Worm (Caenorhabditis elegans) whole organism, L2 larva: Measurements from ENCODE around the gene K02E2.7.
A peak's percentile ranks its signal among the peaks of the same experiment; 100 is the strongest.

Source experiments
- F13H6.1 ChIP-seq: sonication (generic microtip); optimal IDR thresholded peaks from 2 replicates; lab custom pipeline; 2016; ENCODE audit warnings: missing genetic modification characterization, missing compliant biosample characterization
- R02D3.7 ChIP-seq: fragments of 150-350 bp; optimal IDR thresholded peaks from 2 replicates; lab custom pipeline; 2014; ENCODE audit warnings: missing biosample characterization, missing genetic modification characterization
- Y55F3AM.14 ChIP-seq: fragments of 200-800 bp; sonication (Bioruptor generic); optimal IDR thresholded peaks from 2 replicates; lab custom pipeline; 2018; ENCODE audit warnings: mild to moderate bottlenecking, missing genetic modification characterization, missing compliant biosample characterization
- ZK546.5 ChIP-seq: sonication (generic microtip); optimal IDR thresholded peaks from 2 replicates; lab custom pipeline; 2017; ENCODE audit warnings: missing biosample characterization, missing genetic modification characterization
- alr-1 ChIP-seq: fragments of 150-350 bp; optimal IDR thresholded peaks from 2 replicates; lab custom pipeline; 2014; ENCODE audit warnings: missing biosample characterization, missing genetic modification characterization
- aly-2 ChIP-seq: fragments of 150-350 bp; optimal IDR thresholded peaks from 2 replicates; lab custom pipeline; 2014; ENCODE audit warnings: missing biosample characterization, missing genetic modification characterization
- ama-1 ChIP-seq: fragments of 150-350 bp; optimal IDR thresholded peaks from 2 replicates; lab custom pipeline; 2018; ENCODE audit warnings: inconsistent platforms
- blmp-1 ChIP-seq: sonication (generic microtip); optimal IDR thresholded peaks from 2 replicates; lab custom pipeline; 2017; ENCODE audit warnings: missing genetic modification characterization, mild to moderate bottlenecking, missing compliant biosample characterization, antibody characterized with exemption, moderate library complexity; ENCODE audit not compliant: insufficient read depth
- ceh-16 ChIP-seq: fragments of 150-350 bp; optimal IDR thresholded peaks from 2 replicates; lab custom pipeline; 2014; ENCODE audit warnings: missing biosample characterization, missing genetic modification characterization
- ceh-82 ChIP-seq: fragments of 150-350 bp; optimal IDR thresholded peaks from 2 replicates; lab custom pipeline; 2014; ENCODE audit warnings: missing biosample characterization, missing genetic modification characterization
- crh-2 ChIP-seq: sonication (generic microtip); optimal IDR thresholded peaks from 2 replicates; lab custom pipeline; 2017; ENCODE audit warnings: missing biosample characterization, missing genetic modification characterization
- dmd-4 ChIP-seq: sonication (generic microtip); optimal IDR thresholded peaks from 2 replicates; lab custom pipeline; 2017; ENCODE audit warnings: missing biosample characterization, missing genetic modification characterization
- elt-1 ChIP-seq: fragments of 150-350 bp; optimal IDR thresholded peaks from 2 replicates; lab custom pipeline; 2014; ENCODE audit warnings: missing biosample characterization, missing genetic modification characterization
- elt-3 ChIP-seq: sonication (generic microtip); optimal IDR thresholded peaks from 2 replicates; lab custom pipeline; 2017; ENCODE audit warnings: missing biosample characterization, missing genetic modification characterization
- fos-1 ChIP-seq: fragments of 150-350 bp; optimal IDR thresholded peaks from 2 replicates; lab custom pipeline; 2014; ENCODE audit warnings: missing biosample characterization, missing genetic modification characterization
- gmeb-1 ChIP-seq: fragments of 150-350 bp; optimal IDR thresholded peaks from 2 replicates; lab custom pipeline; 2014; ENCODE audit warnings: missing biosample characterization, missing genetic modification characterization
- lin-11 ChIP-seq: fragments of 150-350 bp; sonication (generic microtip); optimal IDR thresholded peaks from 2 replicates; lab custom pipeline; 2014; ENCODE audit warnings: missing biosample characterization, missing genetic modification characterization, inconsistent platforms, mixed read lengths
- lin-13 ChIP-seq: fragments of 150-350 bp; optimal IDR thresholded peaks from 2 replicates; lab custom pipeline; 2014; ENCODE audit warnings: missing biosample characterization, missing genetic modification reagents, missing genetic modification characterization
- lin-39 ChIP-seq: fragments of 150-350 bp; optimal IDR thresholded peaks from 2 replicates; lab custom pipeline; 2014; ENCODE audit warnings: missing biosample characterization, missing genetic modification reagents, missing genetic modification characterization
- lsy-2 ChIP-seq, 2 experiments: fragments of 150-350 bp in 1 of 2; sonication (generic microtip) in 1 of 2; optimal IDR thresholded peaks; 2 replicates each; lab custom pipeline; 2014 to 2017; ENCODE audit warnings: missing biosample characterization in 2 of 2, missing genetic modification characterization in 2 of 2
- mab-5 ChIP-seq: fragments of 150-350 bp; optimal IDR thresholded peaks from 2 replicates; lab custom pipeline; 2014; ENCODE audit warnings: missing biosample characterization, missing genetic modification characterization
- mbf-1 ChIP-seq: sonication (generic microtip); optimal IDR thresholded peaks from 2 replicates; lab custom pipeline; 2017; ENCODE audit warnings: missing biosample characterization, missing genetic modification characterization
- mdl-1 ChIP-seq, 2 experiments: fragments of 150-350 bp in 1 of 2; sonication (generic microtip) in 1 of 2; optimal IDR thresholded peaks; 2 replicates each; lab custom pipeline; 2017; ENCODE audit warnings: missing biosample characterization in 2 of 2, missing genetic modification characterization in 2 of 2
- nhr-10 ChIP-seq: sonication (generic microtip); optimal IDR thresholded peaks from 2 replicates; lab custom pipeline; 2017; ENCODE audit warnings: missing biosample characterization, missing genetic modification characterization
- nhr-11 ChIP-seq: fragments of 150-350 bp; optimal IDR thresholded peaks from 2 replicates; lab custom pipeline; 2014; ENCODE audit warnings: missing biosample characterization, missing genetic modification characterization
- nhr-12 ChIP-seq: fragments of 150-350 bp; optimal IDR thresholded peaks from 2 replicates; lab custom pipeline; 2014; ENCODE audit warnings: missing biosample characterization, missing genetic modification characterization
- nhr-129 ChIP-seq: fragments of 150-350 bp; optimal IDR thresholded peaks from 2 replicates; lab custom pipeline; 2014; ENCODE audit warnings: missing biosample characterization, missing genetic modification characterization
- nhr-21 ChIP-seq: fragments of 150-350 bp; optimal IDR thresholded peaks from 2 replicates; lab custom pipeline; 2014; ENCODE audit warnings: missing biosample characterization, missing genetic modification characterization
- nhr-23 ChIP-seq: fragments of 150-350 bp; optimal IDR thresholded peaks from 2 replicates; lab custom pipeline; 2014; ENCODE audit warnings: missing biosample characterization, missing genetic modification reagents, missing genetic modification characterization
- nhr-25 ChIP-seq: fragments of 150-350 bp; sonication (generic microtip); optimal IDR thresholded peaks from 3 replicates; lab custom pipeline; 2014; ENCODE audit warnings: missing biosample characterization, missing genetic modification characterization
- nhr-6 ChIP-seq: fragments of 150-350 bp; optimal IDR thresholded peaks from 2 replicates; lab custom pipeline; 2014; ENCODE audit warnings: missing biosample characterization, missing genetic modification characterization
- nhr-77 ChIP-seq: fragments of 150-350 bp; optimal IDR thresholded peaks from 2 replicates; lab custom pipeline; 2014; ENCODE audit warnings: missing biosample characterization, missing genetic modification characterization
- peb-1 ChIP-seq: fragments of 150-350 bp; optimal IDR thresholded peaks from 2 replicates; lab custom pipeline; 2014; ENCODE audit warnings: missing biosample characterization, missing genetic modification characterization
- sem-4 ChIP-seq: fragments of 150-350 bp; optimal IDR thresholded peaks from 2 replicates; lab custom pipeline; 2014; ENCODE audit warnings: missing biosample characterization, missing genetic modification reagents, missing genetic modification characterization
- skn-1 ChIP-seq: sonication (generic microtip); optimal IDR thresholded peaks from 2 replicates; lab custom pipeline; 2017; ENCODE audit warnings: missing biosample characterization, missing genetic modification characterization
- sma-3 ChIP-seq: sonication (generic microtip); optimal IDR thresholded peaks from 2 replicates; lab custom pipeline; 2016; ENCODE audit warnings: missing genetic modification reagents, missing genetic modification characterization, missing compliant biosample characterization
- sma-9 ChIP-seq, 2 experiments: fragments of 150-350 bp in 1 of 2; sonication (generic microtip) in 1 of 2; optimal IDR thresholded peaks; 2 replicates each; lab custom pipeline; 2014 to 2016; ENCODE audit warnings: missing genetic modification characterization in 2 of 2, mild to moderate bottlenecking in 1 of 2, missing biosample characterization in 1 of 2, missing compliant biosample characterization in 1 of 2, missing genetic modification reagents in 1 of 2, moderate library complexity in 1 of 2
- snpc-4 ChIP-seq: fragments of 150-350 bp; optimal IDR thresholded peaks from 2 replicates; lab custom pipeline; 2014; ENCODE audit warnings: missing biosample characterization, missing genetic modification characterization
- unc-39 ChIP-seq: fragments of 150-350 bp; optimal IDR thresholded peaks from 2 replicates; lab custom pipeline; 2014; ENCODE audit warnings: missing biosample characterization, missing genetic modification characterization
- unc-55 ChIP-seq: fragments of 150-350 bp; sonication (generic microtip); optimal IDR thresholded peaks from 3 replicates; lab custom pipeline; 2014; ENCODE audit warnings: missing biosample characterization, missing genetic modification reagents, missing genetic modification characterization
- unc-62 ChIP-seq: fragments of 150-350 bp; optimal IDR thresholded peaks from 2 replicates; lab custom pipeline; 2014; ENCODE audit warnings: missing biosample characterization, missing genetic modification reagents, missing genetic modification characterization
- zag-1 ChIP-seq: fragments of 150-350 bp; optimal IDR thresholded peaks from 2 replicates; lab custom pipeline; 2014; ENCODE audit warnings: missing biosample characterization, missing genetic modification characterization
- ztf-11 ChIP-seq: sonication (generic microtip); optimal IDR thresholded peaks from 2 replicates; lab custom pipeline; 2017; ENCODE audit warnings: missing biosample characterization, missing genetic modification characterization
- ztf-4 ChIP-seq: fragments of 150-350 bp; optimal IDR thresholded peaks from 2 replicates; lab custom pipeline; 2014; ENCODE audit warnings: missing biosample characterization, missing genetic modification characterization

K02E2.7 gene

ce11 chrV:20423428-20423827 lies 36.6 kb upstream of the K02E2.7 start:
- peak; percentile 82 for TF ChIP-seq sma-9 (GFP tag; optimal IDR thresholded peaks at IDR 0.05; lab: Kevin White, UChicago)
- TF ChIP-seq sma-9 (tag; optimal IDR thresholded peaks at IDR 0.05; lab: Kevin White, UChicago) = no peak
- TF ChIP-seq unc-55 = no peak
- no peak for TF ChIP-seq mbf-1
- peak; percentile 8 for TF ChIP-seq F13H6.1 (tag; lab: Kevin White, UChicago)
- TF ChIP-seq elt-3 = no peak
- TF ChIP-seq crh-2 (tag; lab: Kevin White, UChicago) = no peak
- peak in 1 of 2 experiments; percentile 15 for TF ChIP-seq lsy-2 (tag; optimal IDR thresholded peaks at IDR 0.05; lab: Kevin White, UChicago)
- no peak for TF ChIP-seq ceh-16 (tag; lab: Kevin White, UChicago)
- no peak for TF ChIP-seq ztf-4 (tag; lab: Kevin White, UChicago)
- TF ChIP-seq ztf-11 (tag; lab: Kevin White, UChicago) = no peak
- TF ChIP-seq sem-4 (tag; lab: Kevin White, UChicago) = no peak
- peak; percentile 4 for TF ChIP-seq nhr-21 (tag; lab: Kevin White, UChicago)
- TF ChIP-seq blmp-1 = no peak
- TF ChIP-seq mdl-1 (tag; optimal IDR thresholded peaks at IDR 0.05; lab: Kevin White, UChicago) = no peak
- TF ChIP-seq alr-1 (tag; lab: Kevin White, UChicago) = no peak
- peak; percentile 71 for TF ChIP-seq fos-1 (tag; lab: Kevin White, UChicago)
- TF ChIP-seq nhr-129 (tag; lab: Kevin White, UChicago) = no peak
- TF ChIP-seq elt-1 (tag; lab: Kevin White, UChicago) = no peak
- TF ChIP-seq lin-39 (tag; lab: Kevin White, UChicago) = no peak
- TF ChIP-seq nhr-23 (tag; lab: Kevin White, UChicago) = no peak
- no peak for TF ChIP-seq R02D3.7 (tag; lab: Kevin White, UChicago)
- TF ChIP-seq nhr-10 = no peak
- TF ChIP-seq aly-2 (tag; lab: Kevin White, UChicago) = no peak
- no peak for TF ChIP-seq dmd-4 (tag; lab: Kevin White, UChicago)
- no peak for TF ChIP-seq lin-13 (GFP tag; lab: Kevin White, UChicago)
- no peak for TF ChIP-seq Y55F3AM.14
- TF ChIP-seq peb-1 = no peak
- TF ChIP-seq skn-1 (tag; lab: Kevin White, UChicago) = no peak
- TF ChIP-seq unc-62 (GFP tag; lab: Kevin White, UChicago) = no peak
- TF ChIP-seq ZK546.5 (tag; lab: Kevin White, UChicago) = no peak

- peak; percentile 81 for TF ChIP-seq nhr-25 (tag; lab: Kevin White, UChicago)
- TF ChIP-seq sma-9 (GFP tag; optimal IDR thresholded peaks at IDR 0.05; lab: Kevin White, UChicago) = peak; percentile 70
- TF ChIP-seq sma-9 (tag; optimal IDR thresholded peaks at IDR 0.05; lab: Kevin White, UChicago) = no peak
- peak; percentile 36 for TF ChIP-seq ceh-16 (tag; lab: Kevin White, UChicago)
- no peak for TF ChIP-seq sma-3 (GFP tag; lab: Kevin White, UChicago)
- no peak for TF ChIP-seq alr-1 (tag; lab: Kevin White, UChicago)
These were observed 35.9 kb upstream of the K02E2.7 start for ce11 chrV:20422738-20423137.

- no peak for TF ChIP-seq zag-1
- TF ChIP-seq mdl-1 (tag; optimal IDR thresholded peaks at IDR 0.05; lab: Kevin White, UChicago) = no peak
- TF ChIP-seq ama-1 = no peak
- TF ChIP-seq nhr-129 (tag; lab: Kevin White, UChicago) = peak; percentile 28
- TF ChIP-seq ztf-4 (tag; lab: Kevin White, UChicago) = no peak
- TF ChIP-seq, all 48 proteins: peak for 1
These were observed 32.8 kb upstream of the K02E2.7 start for ce11 chrV:20419643-20420042.

- TF ChIP-seq alr-1 (tag; lab: Kevin White, UChicago) (no peak), elt-3 (no peak), nhr-12 (tag; lab: Kevin White, UChicago) (no peak), unc-55 (no peak), fos-1 (tag; lab: Kevin White, UChicago) (peak; percentile 57), F13H6.1 (tag; lab: Kevin White, UChicago) (peak; percentile 81), lin-39 (tag; lab: Kevin White, UChicago) (no peak), lin-13 (GFP tag; lab: Kevin White, UChicago) (no peak), mab-5 (tag; lab: Kevin White, UChicago) (no peak), nhr-6 (no peak), blmp-1 (no peak), ceh-16 (tag; lab: Kevin White, UChicago) (no peak), nhr-11 (tag; lab: Kevin White, UChicago) (no peak), ceh-82 (tag; lab: Kevin White, UChicago) (no peak), R02D3.7 (tag; lab: Kevin White, UChicago) (no peak), nhr-77 (tag; lab: Kevin White, UChicago) (no peak), ztf-4 (tag; lab: Kevin White, UChicago) (no peak), elt-1 (tag; lab: Kevin White, UChicago) (no peak), nhr-21 (tag; lab: Kevin White, UChicago) (peak; percentile 27), ztf-11 (tag; lab: Kevin White, UChicago) (no peak), sma-3 (GFP tag; lab: Kevin White, UChicago) (peak; percentile 70), sma-9 (GFP tag; optimal IDR thresholded peaks at IDR 0.05; lab: Kevin White, UChicago) (peak; percentile 96), sma-9 (tag; optimal IDR thresholded peaks at IDR 0.05; lab: Kevin White, UChicago) (no peak), Y55F3AM.14 (peak; percentile 27), dmd-4 (tag; lab: Kevin White, UChicago) (no peak), lin-11 (tag; lab: Kevin White, UChicago) (peak; percentile 40), ZK546.5 (tag; lab: Kevin White, UChicago) (no peak), nhr-23 (tag; lab: Kevin White, UChicago) (no peak), gmeb-1 (tag; lab: Kevin White, UChicago) (peak; percentile 62), snpc-4 (no peak), nhr-10 (no peak), skn-1 (tag; lab: Kevin White, UChicago) (no peak), crh-2 (tag; lab: Kevin White, UChicago) (peak; percentile 77), unc-39 (tag; lab: Kevin White, UChicago) (no peak)
These were observed 31.9 kb upstream of the K02E2.7 start for ce11 chrV:20418768-20419167.
